Worm (Caenorhabditis elegans): Measurements from ENCODE around the gene C01G10.4.

- TF ChIP-seq him-1 (tag; optimal IDR thresholded peaks at IDR 0.05) (no peak), dao-5 (tag; optimal IDR thresholded peaks at IDR 0.05) (no peak), W03F9.2 (tag; optimal IDR thresholded peaks at IDR 0.05) (no peak)
Measured at ce11 chrV:15065068-15065744, 24.3 kb upstream of the C01G10.4 start, which contains the start of gene C25D7.9.
